Worm (Caenorhabditis elegans) whole organism, midembryonic: ENCODE data around the gene comt-4.

Source experiments
- T22C8.4 ChIP-seq: fragments of 200-800 bp; sonication (Bioruptor generic); IDR thresholded peaks from 2 replicates; pipeline ENCODE4 v1.3.6; 2022; ENCODE audit warnings: missing genetic modification characterization, missing compliant biosample characterization
- flt-1 ChIP-seq: fragments of 200-800 bp; sonication (Bioruptor generic); IDR thresholded peaks from 2 replicates; pipeline ENCODE4 v1.3.6; 2022; ENCODE audit warnings: missing genetic modification characterization, missing compliant biosample characterization
- ref-1 ChIP-seq: fragments of 200-800 bp; sonication (Bioruptor generic); conservative IDR thresholded peaks from 2 replicates; pipeline ENCODE4 v1.3.6; 2022; ENCODE audit warnings: missing genetic modification reagents, missing genetic modification characterization, missing compliant biosample characterization
- tab-1 ChIP-seq: fragments of 200-800 bp; sonication (Bioruptor generic); IDR thresholded peaks from 2 replicates; pipeline ENCODE4 v1.3.6; 2022; ENCODE audit warnings: missing genetic modification characterization, missing compliant biosample characterization
- ztf-23 ChIP-seq: fragments of 200-800 bp; sonication (Bioruptor generic); IDR thresholded peaks from 2 replicates; pipeline ENCODE4 v1.3.6; 2022; ENCODE audit warnings: missing genetic modification reagents, missing genetic modification characterization, missing compliant biosample characterization
- ztf-29 ChIP-seq: fragments of 200-800 bp; sonication (Bioruptor generic); IDR thresholded peaks from 2 replicates; pipeline ENCODE4 v1.3.6; 2022; ENCODE audit warnings: missing genetic modification reagents, missing genetic modification characterization, missing compliant biosample characterization

DNA sequence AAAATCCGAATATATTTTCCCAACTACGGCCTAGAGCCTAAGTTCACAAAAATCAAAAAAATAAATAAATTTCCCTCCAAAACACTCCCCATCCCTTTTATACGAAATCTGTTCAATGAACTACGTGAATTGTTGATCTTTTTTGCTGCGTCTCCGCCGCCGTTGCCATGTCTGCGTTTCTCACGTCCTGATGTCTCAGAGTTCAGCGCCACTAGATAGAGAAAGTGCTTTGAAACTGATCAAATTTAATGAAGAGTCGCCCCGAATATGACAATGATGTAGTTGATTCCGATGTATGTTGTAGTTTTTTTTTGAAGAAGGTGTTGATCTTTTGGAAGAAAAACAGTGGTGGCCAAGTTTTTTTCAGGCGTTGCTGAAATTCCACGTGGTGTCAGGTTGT is 4.3 kb upstream of the comt-4 start:
- no peak for TF ChIP-seq ztf-23 (GFP tag; lab: Robert Waterston, UW)
- TF ChIP-seq ref-1 (GFP tag; lab: Robert Waterston, UW): no peak
- no peak for TF ChIP-seq flt-1
- no peak for TF ChIP-seq tab-1 (GFP tag; lab: Robert Waterston, UW)
- TF ChIP-seq T22C8.4 (GFP tag; lab: Robert Waterston, UW): no peak
- no peak for TF ChIP-seq ztf-29
